Fruit fly (Drosophila melanogaster) whole organism, prepupa: ENCODE data around the gene CG13898.
A peak's percentile ranks its signal among the peaks of the same experiment; 100 is the strongest.

Source experiments
- Blimp-1 ChIP-seq: fragments of 200-800 bp; sonication (Bioruptor generic); optimal IDR thresholded peaks from 3 replicates; lab custom pipeline; 2017; ENCODE audit warnings: missing biosample characterization, missing genetic modification characterization, mild to moderate bottlenecking, moderate library complexity, missing genetic modification reagents
- CG10631 ChIP-seq: fragments of 200-800 bp; sonication (Bioruptor generic); optimal IDR thresholded peaks from 2 replicates; lab custom pipeline; 2016; ENCODE audit warnings: missing biosample characterization, missing genetic modification characterization
- CG10669 ChIP-seq: fragments of 200-800 bp; sonication (Bioruptor generic); optimal IDR thresholded peaks from 3 replicates; lab custom pipeline; 2018; ENCODE audit warnings: missing biosample characterization, mild to moderate bottlenecking, missing genetic modification characterization, moderate library complexity
- CG11294 ChIP-seq: fragments of 200-800 bp; sonication (Bioruptor generic); IDR thresholded peaks from 2 replicates; pipeline ENCODE4 v1.3.6; 2022; ENCODE audit warnings: missing biosample characterization, missing genetic modification characterization
- CG11762 ChIP-seq: fragments of 200-800 bp; sonication (Bioruptor generic); optimal IDR thresholded peaks from 3 replicates; lab custom pipeline; 2016; ENCODE audit warnings: missing biosample characterization, missing genetic modification characterization; ENCODE audit not compliant: insufficient read depth
- CG11902 ChIP-seq: fragments of 200-800 bp; sonication (Bioruptor generic); optimal IDR thresholded peaks from 3 replicates; lab custom pipeline; 2016; ENCODE audit warnings: missing biosample characterization, missing genetic modification characterization
- CG15336 ChIP-seq: fragments of 200-800 bp; sonication (Bioruptor generic); IDR thresholded peaks from 2 replicates; pipeline ENCODE4 v1.3.6; 2022; ENCODE audit warnings: missing biosample characterization, missing genetic modification characterization
- CG1621 ChIP-seq: fragments of 200-800 bp; sonication (Bioruptor generic); optimal IDR thresholded peaks from 3 replicates; lab custom pipeline; 2018; ENCODE audit warnings: missing biosample characterization, mild to moderate bottlenecking, missing genetic modification characterization
- CG3032 ChIP-seq: fragments of 200-800 bp; optimal IDR thresholded peaks from 2 replicates; lab custom pipeline; 2019; ENCODE audit warnings: missing biosample characterization, mild to moderate bottlenecking, missing genetic modification characterization, moderate library complexity
- CG31627 ChIP-seq: fragments of 200-800 bp; sonication (Bioruptor generic); optimal IDR thresholded peaks from 3 replicates; lab custom pipeline; 2016; ENCODE audit warnings: missing biosample characterization, missing genetic modification characterization
- CG32006 ChIP-seq: fragments of 200-800 bp; sonication (Bioruptor generic); optimal IDR thresholded peaks from 3 replicates; lab custom pipeline; 2017; ENCODE audit warnings: missing biosample characterization, mild to moderate bottlenecking, missing genetic modification characterization
- CG34406 ChIP-seq: fragments of 200-800 bp; sonication (Bioruptor generic); optimal IDR thresholded peaks from 3 replicates; lab custom pipeline; 2016; ENCODE audit warnings: missing biosample characterization, missing genetic modification characterization
- CG3919 ChIP-seq: fragments of 200-800 bp; sonication (Bioruptor generic); optimal IDR thresholded peaks from 3 replicates; lab custom pipeline; 2016; ENCODE audit warnings: missing biosample characterization, missing genetic modification characterization
- CG4318 ChIP-seq: fragments of 200-800 bp; sonication (Bioruptor generic); optimal IDR thresholded peaks from 3 replicates; lab custom pipeline; 2017; ENCODE audit warnings: missing biosample characterization, mild to moderate bottlenecking, missing genetic modification characterization
- CG6163 ChIP-seq: fragments of 200-800 bp; sonication (Bioruptor generic); IDR thresholded peaks from 3 replicates; pipeline ENCODE4 v1.3.6; 2022; ENCODE audit warnings: missing biosample characterization, missing genetic modification characterization
- CG6276 ChIP-seq: fragments of 200-800 bp; sonication (Bioruptor generic); optimal IDR thresholded peaks from 2 replicates; lab custom pipeline; 2017; ENCODE audit warnings: missing biosample characterization, mild to moderate bottlenecking, missing genetic modification characterization
- CG6808 ChIP-seq: fragments of 200-800 bp; sonication (Bioruptor generic); optimal IDR thresholded peaks from 3 replicates; lab custom pipeline; 2017; ENCODE audit warnings: missing biosample characterization, missing genetic modification characterization, mild to moderate bottlenecking, moderate library complexity, missing genetic modification reagents
- CG6854 ChIP-seq: fragments of 200-800 bp; sonication (Bioruptor generic); optimal IDR thresholded peaks from 2 replicates; lab custom pipeline; 2017; ENCODE audit warnings: missing biosample characterization, mild to moderate bottlenecking, missing genetic modification characterization
- CG7368 ChIP-seq: fragments of 200-800 bp; sonication (Bioruptor generic); optimal IDR thresholded peaks from 3 replicates; lab custom pipeline; 2016; ENCODE audit warnings: missing biosample characterization, missing genetic modification characterization
- CG8119 ChIP-seq: fragments of 200-800 bp; sonication (Bioruptor generic); IDR thresholded peaks from 3 replicates; pipeline ENCODE4 v1.3.6; 2022; ENCODE audit warnings: missing biosample characterization, missing genetic modification characterization
- CG8632 ChIP-seq: fragments of 200-800 bp; sonication (Bioruptor generic); optimal IDR thresholded peaks from 3 replicates; lab custom pipeline; 2016; ENCODE audit warnings: missing biosample characterization, missing genetic modification characterization
- Eip75B ChIP-seq: fragments of 200-800 bp; sonication (Bioruptor generic); optimal IDR thresholded peaks from 3 replicates; lab custom pipeline; 2016; ENCODE audit warnings: missing biosample characterization, missing genetic modification characterization
- Eip78C ChIP-seq: fragments of 200-800 bp; sonication (Bioruptor generic); peaks from one replicate; lab custom pipeline; 2016; ENCODE audit warnings: missing biosample characterization, missing genetic modification characterization
- Ets21C ChIP-seq: fragments of 200-800 bp; sonication (Bioruptor generic); optimal IDR thresholded peaks from 3 replicates; lab custom pipeline; 2016; ENCODE audit warnings: missing biosample characterization, missing genetic modification characterization
- Ets96B ChIP-seq: fragments of 200-800 bp; optimal IDR thresholded peaks from 2 replicates; lab custom pipeline; 2019; ENCODE audit warnings: missing biosample characterization, mild to moderate bottlenecking, missing genetic modification characterization, moderate library complexity
- Gug ChIP-seq: fragments of 200-800 bp; sonication (Bioruptor generic); IDR thresholded peaks from 2 replicates; pipeline ENCODE4 v1.3.6; 2022; ENCODE audit warnings: missing biosample characterization, missing genetic modification characterization
- Hr38 ChIP-seq: sonication (Bioruptor generic); optimal IDR thresholded peaks from 2 replicates; lab custom pipeline; 2016; ENCODE audit warnings: missing biosample characterization, missing genetic modification characterization
- Hr39 ChIP-seq: fragments of 200-800 bp; sonication (Bioruptor generic); optimal IDR thresholded peaks from 2 replicates; lab custom pipeline; 2016; ENCODE audit warnings: missing biosample characterization, missing genetic modification characterization
- Hr4 ChIP-seq: fragments of 200-800 bp; sonication (Bioruptor generic); optimal IDR thresholded peaks from 3 replicates; lab custom pipeline; 2016; ENCODE audit warnings: missing biosample characterization, missing genetic modification characterization
- Met ChIP-seq: fragments of 200-800 bp; sonication (Bioruptor generic); optimal IDR thresholded peaks from 3 replicates; lab custom pipeline; 2016; ENCODE audit warnings: missing biosample characterization, missing genetic modification characterization
- Smox ChIP-seq: fragments of 200-800 bp; sonication (Bioruptor generic); optimal IDR thresholded peaks from 3 replicates; lab custom pipeline; 2016; ENCODE audit warnings: missing biosample characterization, missing genetic modification characterization
- Sox102F ChIP-seq: fragments of 200-800 bp; sonication (Bioruptor generic); optimal IDR thresholded peaks from 2 replicates; lab custom pipeline; 2016; ENCODE audit warnings: missing biosample characterization, mild to moderate bottlenecking, missing genetic modification characterization
- Sox14 ChIP-seq: fragments of 200-800 bp; sonication (Bioruptor generic); optimal IDR thresholded peaks from 3 replicates; lab custom pipeline; 2016; ENCODE audit warnings: missing biosample characterization, missing genetic modification characterization
- achi ChIP-seq: fragments of 200-800 bp; sonication (Bioruptor generic); optimal IDR thresholded peaks from 3 replicates; lab custom pipeline; 2016; ENCODE audit warnings: missing biosample characterization, missing genetic modification characterization
- acj6 ChIP-seq: fragments of 200-800 bp; sonication (Bioruptor generic); optimal IDR thresholded peaks from 3 replicates; lab custom pipeline; 2016; ENCODE audit warnings: missing biosample characterization, missing genetic modification characterization
- cyc ChIP-seq: fragments of 200-800 bp; sonication (Bioruptor generic); optimal IDR thresholded peaks from 3 replicates; lab custom pipeline; 2016; ENCODE audit warnings: missing biosample characterization, missing genetic modification characterization
- dac ChIP-seq: fragments of 200-800 bp; sonication (Bioruptor generic); optimal IDR thresholded peaks from 2 replicates; lab custom pipeline; 2017; ENCODE audit warnings: missing biosample characterization, mild to moderate bottlenecking, missing genetic modification characterization
- eg ChIP-seq: fragments of 200-800 bp; sonication (Bioruptor generic); IDR thresholded peaks from 3 replicates; pipeline ENCODE4 v1.3.6; 2022; ENCODE audit warnings: missing biosample characterization, missing genetic modification characterization
- esn ChIP-seq: fragments of 200-800 bp; sonication (Bioruptor generic); optimal IDR thresholded peaks from 2 replicates; lab custom pipeline; 2016; ENCODE audit warnings: missing biosample characterization, mild to moderate bottlenecking, missing genetic modification characterization, moderate library complexity
- fd59A ChIP-seq: fragments of 200-800 bp; sonication (Bioruptor generic); optimal IDR thresholded peaks from 2 replicates; lab custom pipeline; 2017; ENCODE audit warnings: missing biosample characterization, mild to moderate bottlenecking, missing genetic modification characterization, missing genetic modification reagents
- fkh ChIP-seq: fragments of 200-800 bp; sonication (Bioruptor generic); optimal IDR thresholded peaks from 3 replicates; lab custom pipeline; 2017; ENCODE audit warnings: missing biosample characterization, mild to moderate bottlenecking, missing genetic modification characterization, moderate library complexity
- lz ChIP-seq: fragments of 200-800 bp; sonication (Bioruptor generic); optimal IDR thresholded peaks from 3 replicates; lab custom pipeline; 2016; ENCODE audit warnings: missing biosample characterization, missing genetic modification characterization
- net ChIP-seq: fragments of 200-800 bp; sonication (Bioruptor generic); optimal IDR thresholded peaks from 3 replicates; lab custom pipeline; 2016; ENCODE audit warnings: missing biosample characterization, missing genetic modification characterization
- pdm3 ChIP-seq: fragments of 200-800 bp; sonication (Bioruptor generic); optimal IDR thresholded peaks from 3 replicates; lab custom pipeline; 2016; ENCODE audit warnings: missing biosample characterization, missing genetic modification characterization
- spab ChIP-seq: fragments of 200-800 bp; sonication (Bioruptor generic); optimal IDR thresholded peaks from 2 replicates; lab custom pipeline; 2017; ENCODE audit warnings: missing biosample characterization, mild to moderate bottlenecking, missing genetic modification characterization, missing genetic modification reagents
- ss ChIP-seq, 2 experiments: fragments of 200-800 bp; sonication (Bioruptor generic); optimal IDR thresholded peaks; 2 replicates in 1 of 2; 3 replicates in 1 of 2; lab custom pipeline; 2017 to 2018; ENCODE audit warnings: mild to moderate bottlenecking in 2 of 2, missing biosample characterization in 2 of 2, missing genetic modification characterization in 2 of 2, moderate library complexity in 1 of 2
- svp ChIP-seq: fragments of 200-800 bp; sonication (Bioruptor generic); peaks from one replicate; lab custom pipeline; 2016; ENCODE audit warnings: missing biosample characterization, missing genetic modification characterization
- topi ChIP-seq: fragments of 200-800 bp; sonication (Bioruptor generic); optimal IDR thresholded peaks from 3 replicates; lab custom pipeline; 2016; ENCODE audit warnings: missing biosample characterization, missing genetic modification characterization
- vri ChIP-seq: fragments of 200-800 bp; sonication (Bioruptor generic); optimal IDR thresholded peaks from 3 replicates; lab custom pipeline; 2016; ENCODE audit warnings: missing biosample characterization, mild to moderate bottlenecking, missing genetic modification characterization

Gene CG13898

DNA sequence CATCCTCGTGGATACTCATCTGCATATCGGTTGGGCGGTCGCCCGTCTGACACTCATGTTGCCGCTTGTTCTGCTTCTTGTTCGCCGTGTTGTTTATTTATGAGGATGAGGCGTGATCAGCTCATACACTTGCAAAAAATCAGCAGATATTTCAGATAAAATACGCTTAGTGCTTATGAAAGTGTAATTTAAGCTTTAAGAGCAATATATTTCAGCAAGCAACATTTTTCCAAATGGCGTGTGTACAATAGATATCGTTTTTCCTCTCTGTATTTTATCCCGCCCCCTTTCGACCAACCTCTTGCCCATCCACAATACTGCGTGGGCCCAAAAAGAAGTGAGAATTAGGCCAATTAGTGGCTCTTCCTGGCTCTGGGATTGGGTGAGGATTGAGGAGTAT is 31.7 kb downstream of the CG13898 start (continued):
- TF ChIP-seq cyc (GFP tag; lab: Kevin White, UChicago) (peak; percentile 74), CG8632 (peak; percentile 27), vri (GFP tag; lab: Kevin White, UChicago) (peak; percentile 38), CG11294 (0 out of 2 replicates have a peak, but pooled peaks have one; percentile 31), CG15336 (GFP tag; lab: Robert Waterston, UW) (no peak), lz (GFP tag; lab: Kevin White, UChicago) (peak; percentile 62), CG31627 (GFP tag; lab: Kevin White, UChicago) (peak; percentile 67), fkh (GFP tag; lab: Kevin White, UChicago) (no peak), CG7368 (GFP tag; lab: Kevin White, UChicago) (peak; percentile 59), svp (GFP tag; lab: Kevin White, UChicago) (peak; percentile 88), Hr4 (GFP tag; lab: Kevin White, UChicago) (peak; percentile 25), Sox14 (peak; percentile 42), Ets21C (GFP tag; lab: Kevin White, UChicago) (peak; percentile 43), Eip75B (GFP tag; lab: Kevin White, UChicago) (peak; percentile 57), spab (GFP tag; lab: Kevin White, UChicago) (peak; percentile 33), CG11902 (peak; percentile 60), achi (GFP tag; lab: Kevin White, UChicago) (peak; percentile 57), CG6276 (GFP tag; lab: Kevin White, UChicago) (peak; percentile 21), fd59A (GFP tag; lab: Kevin White, UChicago) (peak; percentile 28), CG3032 (tag; lab: Kevin White, UChicago) (peak; percentile 35), Met (GFP tag; lab: Kevin White, UChicago) (peak; percentile 78), CG6163 (peak; percentile 74), CG10631 (GFP tag; lab: Kevin White, UChicago) (peak; percentile 45), CG11762 (no peak)

DNA sequence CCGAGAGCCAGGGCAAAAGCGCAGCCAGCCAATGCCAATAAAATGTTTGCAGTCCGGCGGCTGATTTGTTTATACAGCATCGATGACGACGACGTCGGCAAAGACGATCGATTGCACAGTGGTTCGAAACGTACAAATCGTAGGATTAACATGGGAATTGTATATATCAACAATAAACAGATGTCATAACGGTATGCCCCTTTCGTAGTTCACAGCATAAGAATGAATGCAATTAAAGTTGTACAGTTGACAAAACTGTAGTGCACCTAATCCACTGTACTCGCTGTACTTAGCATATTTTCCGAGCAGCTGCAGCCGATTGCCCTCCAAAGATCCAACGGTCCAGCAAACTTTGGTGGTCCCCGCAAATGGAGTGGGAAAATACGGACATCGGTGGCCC is 32.5 kb downstream of the CG13898 start:
- peak; percentile 95 for TF ChIP-seq svp (GFP tag; lab: Kevin White, UChicago)
- peak; percentile 76 for TF ChIP-seq CG7368 (GFP tag; lab: Kevin White, UChicago)
- peak; percentile 88 for TF ChIP-seq CG3919 (GFP tag; lab: Kevin White, UChicago)
- TF ChIP-seq Gug (GFP tag; lab: Robert Waterston, UW): peak; percentile 73
- TF ChIP-seq Hr39: peak; percentile 90
- peak; percentile 65 for TF ChIP-seq dac (GFP tag; lab: Kevin White, UChicago)
- peak; percentile 42 to 56 for TF ChIP-seq ss (GFP tag; optimal IDR thresholded peaks at IDR 0.05; lab: Kevin White, UChicago)
- peak; percentile 91 for TF ChIP-seq Met (GFP tag; lab: Kevin White, UChicago)
- peak; percentile 51 for TF ChIP-seq Blimp-1 (GFP tag; lab: Kevin White, UChicago)
- TF ChIP-seq CG1621 (tag; lab: Kevin White, UChicago): peak; percentile 83
- TF ChIP-seq Eip78C (GFP tag; lab: Kevin White, UChicago): peak; percentile 95
- TF ChIP-seq spab (GFP tag; lab: Kevin White, UChicago): peak; percentile 75
- peak; percentile 83 for TF ChIP-seq net
- peak; percentile 89 for TF ChIP-seq pdm3 (GFP tag; lab: Kevin White, UChicago)
- peak; percentile 81 for TF ChIP-seq CG6854 (GFP tag; lab: Kevin White, UChicago)
- peak; percentile 62; the same call in 1 of the 2 replicates for TF ChIP-seq CG11294
- TF ChIP-seq eg (GFP tag; lab: Robert Waterston, UW): peak; percentile 88
- TF ChIP-seq CG4318: peak; percentile 67
- TF ChIP-seq CG6808 (GFP tag; lab: Kevin White, UChicago): peak; percentile 58
- peak; percentile 90 for TF ChIP-seq CG31627 (GFP tag; lab: Kevin White, UChicago)
- peak; percentile 86 for TF ChIP-seq achi (GFP tag; lab: Kevin White, UChicago)
- peak; percentile 82 for TF ChIP-seq CG8119 (GFP tag; lab: Robert Waterston, UW)
- TF ChIP-seq CG32006: peak; percentile 82
- TF ChIP-seq esn (GFP tag; lab: Kevin White, UChicago): peak; percentile 90
- TF ChIP-seq CG10669 (GFP tag; lab: Kevin White, UChicago): peak; percentile 74
- TF ChIP-seq CG11902: peak; percentile 80
- peak; percentile 90 for TF ChIP-seq topi (GFP tag; lab: Kevin White, UChicago)
- TF ChIP-seq CG15336 (GFP tag; lab: Robert Waterston, UW): peak; percentile 83
- peak; percentile 85 for TF ChIP-seq Smox
- peak; percentile 89 for TF ChIP-seq CG6163
- peak; percentile 83 for TF ChIP-seq CG8632
- peak; percentile 87 for TF ChIP-seq cyc (GFP tag; lab: Kevin White, UChicago)
- TF ChIP-seq Sox102F (GFP tag; lab: Kevin White, UChicago): peak; percentile 90
- peak; percentile 85 for TF ChIP-seq acj6
- TF ChIP-seq Hr38: no peak
- TF ChIP-seq Ets96B: peak; percentile 79
- peak; percentile 84 for TF ChIP-seq CG34406 (GFP tag; lab: Kevin White, UChicago)
